Worm (Caenorhabditis elegans) whole organism, L3 larva: Measurements from ENCODE around the gene srz-15.

Experiments
- R02D3.7 ChIP-seq: fragments of 150-350 bp; optimal IDR thresholded peaks from 2 replicates; lab custom pipeline; 2014; ENCODE audit warnings: missing biosample characterization, missing genetic modification characterization
- ama-1 ChIP-seq: fragments of 150-350 bp; optimal IDR thresholded peaks from 2 replicates; lab custom pipeline; 2018
- jun-1 ChIP-seq: fragments of 150-350 bp; optimal IDR thresholded peaks from 2 replicates; lab custom pipeline; 2014; ENCODE audit warnings: missing biosample characterization, missing genetic modification reagents, missing genetic modification characterization
- nfya-1 ChIP-seq: sonication (generic microtip); optimal IDR thresholded peaks from 2 replicates; lab custom pipeline; 2017; ENCODE audit warnings: missing genetic modification characterization, mild to moderate bottlenecking, missing compliant biosample characterization, antibody characterized with exemption, moderate library complexity; ENCODE audit not compliant: insufficient read depth
- nhr-237 ChIP-seq: fragments of 150-350 bp; optimal IDR thresholded peaks from 2 replicates; lab custom pipeline; 2014; ENCODE audit warnings: missing biosample characterization, missing genetic modification characterization
- nhr-77 ChIP-seq: fragments of 150-350 bp; optimal IDR thresholded peaks from 2 replicates; lab custom pipeline; 2014; ENCODE audit warnings: missing biosample characterization, missing genetic modification characterization

- TF ChIP-seq nhr-77 (tag; lab: Kevin White, UChicago) (no peak), nfya-1 (no peak), jun-1 (tag; lab: Kevin White, UChicago) (no peak), nhr-237 (no peak), R02D3.7 (no peak), ama-1 (no peak)
These were observed 5.7 kb upstream of the srz-15 start, which contains the start of gene K08D8.4 for ce11 chrIV:12909871-12910270.
